Worm (Caenorhabditis elegans) whole organism, L4/young adult: Measurements from ENCODE around the gene srv-21.

ENCODE experiments used
- W03F9.2 ChIP-seq: fragments of 150-350 bp; optimal IDR thresholded peaks from 2 replicates; lab custom pipeline; 2014; ENCODE audit warnings: missing biosample characterization, missing genetic modification characterization
- him-1 ChIP-seq: sonication (generic microtip); optimal IDR thresholded peaks from 2 replicates; lab custom pipeline; 2016; ENCODE audit warnings: missing genotype, missing genetic modification reagents, missing genetic modification characterization, missing compliant biosample characterization

DNA sequence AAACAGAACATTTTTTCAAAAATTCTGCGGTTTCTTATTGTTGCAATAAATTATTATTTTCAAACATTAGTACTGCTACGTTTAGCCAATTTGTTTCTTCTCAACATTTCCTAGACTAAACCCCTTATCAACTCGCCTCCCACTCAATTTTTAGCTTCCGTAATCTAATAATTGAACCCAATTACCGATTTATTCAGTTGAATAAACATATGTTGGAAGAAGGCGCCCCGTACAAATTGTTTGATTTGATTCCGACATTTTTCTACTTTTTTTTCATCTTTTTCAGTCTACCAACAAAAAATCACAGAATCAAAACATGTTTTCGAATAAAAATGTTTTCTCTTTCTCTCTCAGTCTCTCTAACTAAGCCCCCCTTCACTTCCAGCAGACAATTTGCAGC, 25.6 kb upstream of the srv-21 start:
- TF ChIP-seq him-1 (no peak), W03F9.2 (tag; lab: Kevin White, UChicago) (no peak)
